Worm (Caenorhabditis elegans) whole organism, early embryonic: ENCODE data around the gene tag-267.

Experiments used
- aly-1 ChIP-seq: sonication (generic microtip); optimal IDR thresholded peaks from 2 replicates; lab custom pipeline; 2016; ENCODE audit warnings: missing genetic modification characterization, missing compliant biosample characterization
- ama-1 ChIP-seq: fragments of 150-350 bp; optimal IDR thresholded peaks from 2 replicates; lab custom pipeline; 2014
- ceh-13 ChIP-seq: fragments of 200-800 bp; sonication (Bioruptor generic); optimal IDR thresholded peaks from 2 replicates; lab custom pipeline; 2018; ENCODE audit warnings: mild to moderate bottlenecking, missing genetic modification characterization, missing compliant biosample characterization
- ceh-36 ChIP-seq: sonication (generic microtip); optimal IDR thresholded peaks from 2 replicates; lab custom pipeline; 2016; ENCODE audit warnings: missing genetic modification characterization, inconsistent platforms, missing compliant biosample characterization
- ets-7 ChIP-seq: sonication (generic microtip); optimal IDR thresholded peaks from 2 replicates; lab custom pipeline; 2016; ENCODE audit warnings: missing genotype, missing genetic modification characterization, missing compliant biosample characterization
- flt-1 ChIP-seq: fragments of 200-800 bp; sonication (Bioruptor generic); IDR thresholded peaks from 2 replicates; pipeline ENCODE4 v1.3.6; 2022; ENCODE audit warnings: missing genetic modification characterization, missing compliant biosample characterization
- hmbx-1 ChIP-seq: sonication (generic microtip); optimal IDR thresholded peaks from 2 replicates; lab custom pipeline; 2016; ENCODE audit warnings: mild to moderate bottlenecking, missing genetic modification characterization, missing compliant biosample characterization
- hmg-4 ChIP-seq: fragments of 200-800 bp; sonication (Bioruptor generic); optimal IDR thresholded peaks from 2 replicates; lab custom pipeline; 2018; ENCODE audit warnings: mild to moderate bottlenecking, missing genetic modification characterization, missing compliant biosample characterization
- sea-1 ChIP-seq: fragments of 200-800 bp; sonication (Bioruptor generic); conservative IDR thresholded peaks from 2 replicates; pipeline ENCODE4 v1.3.6; 2022; ENCODE audit warnings: missing genetic modification characterization, missing compliant biosample characterization
- tbx-11 ChIP-seq: fragments of 200-800 bp; sonication (Bioruptor generic); IDR thresholded peaks from 2 replicates; pipeline ENCODE4 v1.3.6; 2022; ENCODE audit warnings: missing genetic modification characterization, missing compliant biosample characterization
- tbx-37 ChIP-seq: fragments of 200-800 bp; sonication (Bioruptor generic); conservative IDR thresholded peaks from 2 replicates; pipeline ENCODE4 v1.3.6; 2022; ENCODE audit warnings: missing genetic modification reagents, missing genetic modification characterization, missing compliant biosample characterization

- TF ChIP-seq ets-7 (tag; lab: Kevin White, UChicago) (no peak), tbx-37 (GFP tag; lab: Robert Waterston, UW) (no peak), ceh-36 (tag; lab: Kevin White, UChicago) (no peak), hmg-4 (GFP tag; lab: Kevin White, UChicago) (no peak), ama-1 (lab: Kevin White, UChicago) (no peak), ceh-13 (GFP tag; lab: Kevin White, UChicago) (no peak), hmbx-1 (tag; lab: Kevin White, UChicago) (no peak), flt-1 (no peak), aly-1 (tag; lab: Kevin White, UChicago) (no peak), sea-1 (GFP tag; lab: Robert Waterston, UW) (no peak), tbx-11 (GFP tag; lab: Robert Waterston, UW) (no peak)
Measured at ce11 chrIII:611900-612299, 28.7 kb upstream of the tag-267 start.
